Fruit fly (Drosophila melanogaster) whole organism, embryonic: Measurements from ENCODE around the gene Fbp2.

ENCODE experiments used
- Adf1 ChIP-seq: fragments of 200-800 bp; sonication (Bioruptor generic); IDR thresholded peaks from 2 replicates; pipeline ENCODE4 v1.3.6; 2022; ENCODE audit warnings: missing biosample characterization, missing genetic modification characterization
- B-H2 ChIP-seq: fragments of 200-800 bp; sonication (Bioruptor generic); optimal IDR thresholded peaks from 2 replicates; lab custom pipeline; 2018; ENCODE audit warnings: missing biosample characterization, mild to moderate bottlenecking, missing genetic modification characterization
- Bgb ChIP-seq: fragments of 200-800 bp; sonication (Bioruptor generic); IDR thresholded peaks from 2 replicates; pipeline ENCODE4 v1.3.6; 2022; ENCODE audit warnings: missing biosample characterization, missing genetic modification characterization; ENCODE audit not compliant: partially characterized antibody
- CG10366 ChIP-seq: fragments of 200-800 bp; sonication (Bioruptor generic); IDR thresholded peaks from 2 replicates; pipeline ENCODE4 v1.3.6; 2022; ENCODE audit warnings: missing biosample characterization, missing genetic modification characterization
- CG11093 ChIP-seq: fragments of 200-800 bp; sonication (Bioruptor generic); IDR thresholded peaks from 3 replicates; pipeline ENCODE4 v1.3.6; 2022; ENCODE audit warnings: missing biosample characterization, missing genetic modification characterization
- CG12942 ChIP-seq: fragments of 200-800 bp; sonication (Bioruptor generic); optimal IDR thresholded peaks from 3 replicates; lab custom pipeline; 2016; ENCODE audit warnings: missing biosample characterization, missing genetic modification characterization
- CG14441 ChIP-seq: fragments of 200-800 bp; sonication (Bioruptor generic); IDR thresholded peaks from 2 replicates; pipeline ENCODE4 v1.3.6; 2022; ENCODE audit warnings: missing biosample characterization, missing genetic modification characterization
- CG17359 ChIP-seq: fragments of 200-800 bp; sonication (Bioruptor generic); optimal IDR thresholded peaks from 3 replicates; lab custom pipeline; 2018; ENCODE audit warnings: missing biosample characterization, mild to moderate bottlenecking, missing genetic modification characterization, moderate library complexity
- CG17568 ChIP-seq: fragments of 200-800 bp; sonication (Bioruptor generic); optimal IDR thresholded peaks from 2 replicates; lab custom pipeline; 2018; ENCODE audit warnings: missing biosample characterization, mild to moderate bottlenecking, missing genetic modification characterization, moderate library complexity
- CG2116 ChIP-seq: fragments of 200-800 bp; sonication (Bioruptor generic); optimal IDR thresholded peaks from 3 replicates; lab custom pipeline; 2018; ENCODE audit warnings: missing biosample characterization, mild to moderate bottlenecking, missing genetic modification characterization
- CG30020 ChIP-seq: fragments of 200-800 bp; optimal IDR thresholded peaks from 2 replicates; lab custom pipeline; 2019; ENCODE audit warnings: missing biosample characterization, mild to moderate bottlenecking, missing genetic modification characterization, moderate library complexity
- CG32532 ChIP-seq: fragments of 200-800 bp; sonication (Bioruptor generic); IDR thresholded peaks from 2 replicates; pipeline ENCODE4 v1.3.6; 2022; ENCODE audit warnings: missing biosample characterization, missing genetic modification characterization
- CG34376 ChIP-seq: fragments of 200-800 bp; sonication (Bioruptor generic); optimal IDR thresholded peaks from 2 replicates; lab custom pipeline; 2018; ENCODE audit warnings: missing biosample characterization, mild to moderate bottlenecking, missing genetic modification characterization
- CG34422 ChIP-seq: fragments of 200-800 bp; sonication (Bioruptor generic); IDR thresholded peaks from 3 replicates; pipeline ENCODE4 v1.3.6; 2022; ENCODE audit warnings: missing biosample characterization, missing genetic modification characterization
- CG4854 ChIP-seq: fragments of 200-800 bp; sonication (Bioruptor generic); optimal IDR thresholded peaks from 2 replicates; lab custom pipeline; 2016; ENCODE audit warnings: missing biosample characterization, missing genetic modification characterization, inconsistent platforms
- CG6175 ChIP-seq: fragments of 200-800 bp; sonication (Bioruptor generic); IDR thresholded peaks from 3 replicates; pipeline ENCODE4 v1.3.6; 2022; ENCODE audit warnings: missing biosample characterization, missing genetic modification characterization
- CG6765 ChIP-seq: fragments of 200-800 bp; sonication (Bioruptor generic); optimal IDR thresholded peaks from 3 replicates; lab custom pipeline; 2017; ENCODE audit warnings: missing biosample characterization, mild to moderate bottlenecking, missing genetic modification characterization
- CG7556 ChIP-seq: fragments of 200-800 bp; sonication (Bioruptor generic); optimal IDR thresholded peaks from 2 replicates; lab custom pipeline; 2017; ENCODE audit warnings: missing biosample characterization, mild to moderate bottlenecking, missing genetic modification characterization
- CG8290 ChIP-seq, 3 experiments: fragments of 200-800 bp; sonication (Bioruptor generic); optimal IDR thresholded peaks; 2 replicates each; lab custom pipeline; 2016 to 2019; ENCODE audit warnings: missing biosample characterization in 3 of 3, missing genetic modification characterization in 3 of 3, mild to moderate bottlenecking in 2 of 3, moderate library complexity in 1 of 3
- Camta ChIP-seq: fragments of 200-800 bp; sonication (Bioruptor generic); optimal IDR thresholded peaks from 2 replicates; lab custom pipeline; 2016; ENCODE audit warnings: missing biosample characterization, missing genetic modification characterization
- D ChIP-seq, 2 experiments: fragments of 200-800 bp in 1 of 2; fragments of >200 bp in 1 of 2; sonication (Bioruptor generic) in 1 of 2; optimal IDR thresholded peaks; 2 replicates in 1 of 2; 3 replicates in 1 of 2; lab custom pipeline; 2017; ENCODE audit warnings: mild to moderate bottlenecking in 1 of 2, missing biosample characterization in 1 of 2, missing genetic modification characterization in 1 of 2, missing genetic modification reagents in 1 of 2
- D19A ChIP-seq: fragments of 200-800 bp; optimal IDR thresholded peaks from 3 replicates; lab custom pipeline; 2019; ENCODE audit warnings: missing biosample characterization, mild to moderate bottlenecking, missing genetic modification characterization, moderate library complexity
- H2.0 ChIP-seq: fragments of 200-800 bp; sonication (Bioruptor generic); IDR thresholded peaks from 2 replicates; pipeline ENCODE4 v1.3.6; 2022; ENCODE audit warnings: missing biosample characterization, missing genetic modification characterization
- HHEX ChIP-seq: fragments of 200-800 bp; sonication (Bioruptor generic); optimal IDR thresholded peaks from 3 replicates; lab custom pipeline; 2017; ENCODE audit warnings: missing biosample characterization, mild to moderate bottlenecking, missing genetic modification characterization, missing genetic modification reagents
- Meics ChIP-seq: fragments of 200-800 bp; sonication (Bioruptor generic); optimal IDR thresholded peaks from 2 replicates; lab custom pipeline; 2017; ENCODE audit warnings: missing biosample characterization, mild to moderate bottlenecking, missing genetic modification characterization
- Poxn ChIP-seq: fragments of 200-800 bp; sonication (Bioruptor generic); IDR thresholded peaks from 2 replicates; pipeline ENCODE4 v1.3.6; 2022; ENCODE audit warnings: missing biosample characterization, missing genetic modification characterization
- Sry-δ ChIP-seq: fragments of 200-800 bp; sonication (Bioruptor generic); optimal IDR thresholded peaks from 2 replicates; lab custom pipeline; 2016; ENCODE audit warnings: missing biosample characterization, missing genetic modification characterization
- Taf1 ChIP-seq: fragments of 200-800 bp; sonication (Bioruptor generic); IDR thresholded peaks from 2 replicates; pipeline ENCODE4 v1.3.6; 2022; ENCODE audit warnings: missing biosample characterization, missing genetic modification characterization
- abd-A ChIP-seq: fragments of 200-800 bp; sonication (Bioruptor generic); optimal IDR thresholded peaks from 3 replicates; lab custom pipeline; 2019; ENCODE audit warnings: missing biosample characterization, mild to moderate bottlenecking, missing genetic modification characterization, moderate library complexity
- amos ChIP-seq: fragments of 200-800 bp; sonication (Bioruptor generic); IDR thresholded peaks from 2 replicates; pipeline ENCODE4 v1.3.6; 2022; ENCODE audit warnings: missing biosample characterization, missing genetic modification characterization; ENCODE audit not compliant: partially characterized antibody
- aop ChIP-seq: fragments of 200-800 bp; sonication (Bioruptor generic); IDR thresholded peaks from 2 replicates; pipeline ENCODE4 v1.3.6; 2022; ENCODE audit warnings: missing biosample characterization, missing genetic modification characterization
- ci ChIP-seq: fragments of 200-800 bp; sonication (Bioruptor generic); IDR thresholded peaks from 3 replicates; pipeline ENCODE4 v1.3.6; 2022; ENCODE audit warnings: missing biosample characterization, missing genetic modification characterization
- crc ChIP-seq: fragments of 200-800 bp; sonication (Bioruptor generic); optimal IDR thresholded peaks from 2 replicates; lab custom pipeline; 2016; ENCODE audit warnings: missing biosample characterization, missing genetic modification characterization
- dan ChIP-seq: fragments of 200-800 bp; sonication (Bioruptor generic); IDR thresholded peaks from 2 replicates; pipeline ENCODE4 v1.3.6; 2022; ENCODE audit warnings: missing biosample characterization, missing genetic modification characterization
- dmrt11E ChIP-seq: fragments of 200-800 bp; sonication (Bioruptor generic); optimal IDR thresholded peaks from 3 replicates; lab custom pipeline; 2018; ENCODE audit warnings: missing biosample characterization, mild to moderate bottlenecking, missing genetic modification characterization, moderate library complexity
- esg ChIP-seq: fragments of 200-800 bp; sonication (Bioruptor generic); conservative IDR thresholded peaks from 2 replicates; pipeline ENCODE4 v1.3.6; 2022; ENCODE audit warnings: missing biosample characterization, missing genetic modification characterization
- ftz-f1 ChIP-seq: fragments of 200-800 bp; sonication (Bioruptor generic); optimal IDR thresholded peaks from 2 replicates; lab custom pipeline; 2016; ENCODE audit warnings: missing biosample characterization, missing genetic modification characterization
- gcm2 ChIP-seq: fragments of 200-800 bp; sonication (Bioruptor generic); optimal IDR thresholded peaks from 2 replicates; lab custom pipeline; 2016; ENCODE audit warnings: missing biosample characterization, missing genetic modification characterization
- gsb-n ChIP-seq: fragments of 200-800 bp; sonication (Bioruptor generic); optimal IDR thresholded peaks from 3 replicates; lab custom pipeline; 2018; ENCODE audit warnings: missing biosample characterization, mild to moderate bottlenecking, missing genetic modification characterization
- klu ChIP-seq: fragments of 200-800 bp; sonication (Bioruptor generic); IDR thresholded peaks from 2 replicates; pipeline ENCODE4 v1.3.6; 2022; ENCODE audit warnings: missing biosample characterization, missing genetic modification characterization
- lola ChIP-seq, 3 experiments: fragments of >200 bp in 2 of 3; fragments of 200-800 bp in 1 of 3; sonication (Bioruptor generic) in 1 of 3; optimal IDR thresholded peaks; 2 replicates each; lab custom pipeline; 2017 to 2019; ENCODE audit warnings: missing biosample characterization in 3 of 3, missing genetic modification characterization in 3 of 3, mild to moderate bottlenecking in 1 of 3, moderate library complexity in 1 of 3
- nmo ChIP-seq: fragments of 200-800 bp; sonication (Bioruptor generic); optimal IDR thresholded peaks from 2 replicates; lab custom pipeline; 2018; ENCODE audit warnings: missing biosample characterization, mild to moderate bottlenecking, missing genetic modification characterization, moderate library complexity
- pfk ChIP-seq: fragments of 200-800 bp; sonication (Bioruptor generic); optimal IDR thresholded peaks from 2 replicates; lab custom pipeline; 2018; ENCODE audit warnings: missing biosample characterization, mild to moderate bottlenecking, missing genetic modification characterization, moderate library complexity
- pnt ChIP-seq: fragments of 200-800 bp; sonication (Bioruptor generic); optimal IDR thresholded peaks from 3 replicates; lab custom pipeline; 2016; ENCODE audit warnings: missing biosample characterization, missing genetic modification characterization
- psq ChIP-seq: fragments of 200-800 bp; sonication (Bioruptor generic); optimal IDR thresholded peaks from 2 replicates; lab custom pipeline; 2017; ENCODE audit warnings: missing biosample characterization, missing genetic modification characterization
- sens ChIP-seq: fragments of 200-800 bp; sonication (Bioruptor generic); peaks from one replicate; lab custom pipeline; 2016; ENCODE audit warnings: missing biosample characterization, missing genetic modification characterization
- sqz ChIP-seq: fragments of 200-800 bp; sonication (Bioruptor generic); optimal IDR thresholded peaks from 3 replicates; lab custom pipeline; 2018; ENCODE audit warnings: missing biosample characterization, mild to moderate bottlenecking, missing genetic modification characterization
- sr ChIP-seq: fragments of 200-800 bp; sonication (Bioruptor generic); IDR thresholded peaks from 3 replicates; pipeline ENCODE4 v1.3.6; 2022; ENCODE audit warnings: missing biosample characterization, missing genetic modification characterization
- stc ChIP-seq: fragments of 200-800 bp; sonication (Bioruptor generic); IDR thresholded peaks from 2 replicates; pipeline ENCODE4 v1.3.6; 2022; ENCODE audit warnings: missing biosample characterization, missing genetic modification characterization
- ttk ChIP-seq: fragments of 200-800 bp; sonication (Bioruptor generic); IDR thresholded peaks from 2 replicates; pipeline ENCODE4 v2.1.2; 2022; ENCODE audit warnings: missing biosample characterization, missing genetic modification characterization

Gene Fbp2

DNA sequence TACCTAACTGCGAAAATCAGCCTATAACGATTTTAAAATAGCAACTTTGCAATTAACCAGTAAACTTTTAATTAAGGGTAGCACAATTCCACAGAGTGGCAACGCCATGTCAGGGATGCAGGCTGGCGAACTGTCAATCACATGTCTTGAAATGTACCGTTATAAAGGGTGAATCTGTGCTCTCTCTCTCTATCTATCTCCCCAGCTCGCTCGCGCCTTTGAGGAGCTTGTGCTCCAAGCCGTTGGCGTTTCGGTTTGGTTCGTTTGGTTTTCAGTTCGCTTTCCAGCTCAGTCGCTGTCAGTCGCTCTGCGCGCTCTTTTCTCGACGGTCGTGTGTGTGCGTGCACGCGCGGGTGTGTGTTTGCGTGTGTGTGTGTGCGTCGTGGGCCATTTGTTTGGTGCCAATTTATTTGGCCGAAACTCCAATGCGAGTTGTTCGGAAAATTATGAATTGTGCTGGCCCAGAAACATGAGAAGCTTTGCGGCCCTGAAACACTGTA lies 10.7 kb downstream of the Fbp2 start, which contains the start of gene numb (continued):
- TF ChIP-seq D19A (tag; lab: Kevin White, UChicago) (no peak), nmo (GFP tag; lab: Kevin White, UChicago) (no peak), Taf1 (no peak), CG7556 (GFP tag; lab: Kevin White, UChicago) (no peak), gcm2 (GFP tag; lab: Kevin White, UChicago) (no peak), ftz-f1 (GFP tag; lab: Kevin White, UChicago) (peak; percentile 9), CG6175 (no peak), Camta (GFP tag; lab: Kevin White, UChicago) (no peak), sr (GFP tag; lab: Robert Waterston, UW) (peak; percentile 58; the same call in 2 of the 3 replicates), aop (no peak), Meics (GFP tag; lab: Kevin White, UChicago) (no peak), CG12942 (GFP tag; lab: Kevin White, UChicago) (no peak), CG17568 (no peak), CG14441 (GFP tag; lab: Robert Waterston, UW) (no peak), Sry-δ (GFP tag; lab: Kevin White, UChicago) (peak; percentile 2), amos (GFP tag; lab: Robert Waterston, UW) (peak; percentile 31; the same call in 1 of the 2 replicates), Bgb (GFP tag; lab: Robert Waterston, UW) (peak; percentile 53), sens (GFP tag; lab: Kevin White, UChicago) (peak; percentile 69), klu (GFP tag; lab: Robert Waterston, UW) (0 out of 2 replicates have a peak, but pooled peaks have one; percentile 30), Poxn (GFP tag; lab: Robert Waterston, UW) (no peak), stc (GFP tag; lab: Robert Waterston, UW) (peak; percentile 16; the same call in 1 of the 2 replicates), CG34376 (GFP tag; lab: Kevin White, UChicago) (peak; percentile 2), D (optimal IDR thresholded peaks at IDR 0.05; lab: Kevin White, UChicago) (no peak), D (GFP tag; optimal IDR thresholded peaks at IDR 0.05; lab: Kevin White, UChicago) (no peak), CG34422 (GFP tag; lab: Robert Waterston, UW) (peak; percentile 56; the same call in 1 of the 3 replicates), lola (GFP tag; optimal IDR thresholded peaks at IDR 0.05; lab: Kevin White, UChicago) (no peak), pnt (GFP tag; lab: Kevin White, UChicago) (no peak), dmrt11E (tag; lab: Kevin White, UChicago) (no peak), psq (GFP tag; lab: Kevin White, UChicago) (no peak), abd-A (peak; percentile 56), CG2116 (GFP tag; lab: Kevin White, UChicago) (peak; percentile 23), CG10366 (GFP tag; lab: Robert Waterston, UW) (no peak), H2.0 (GFP tag; lab: Robert Waterston, UW) (no peak), esg (GFP tag; lab: Robert Waterston, UW) (no peak), CG17359 (tag; lab: Kevin White, UChicago) (no peak), B-H2 (no peak), ci (GFP tag; lab: Robert Waterston, UW) (peak; percentile 71; the same call in 2 of the 3 replicates), CG8290 (GFP tag; optimal IDR thresholded peaks at IDR 0.05; lab: Kevin White, UChicago) (no peak), CG8290 (tag; optimal IDR thresholded peaks at IDR 0.05; lab: Kevin White, UChicago) (peak in 1 of 2 experiments; percentile 49), CG30020 (tag; lab: Kevin White, UChicago) (no peak), crc (GFP tag; lab: Kevin White, UChicago) (no peak), dan (GFP tag; lab: Robert Waterston, UW) (no peak), Adf1 (GFP tag; lab: Robert Waterston, UW) (peak; percentile 50; the same call in 1 of the 2 replicates), pfk (GFP tag; lab: Kevin White, UChicago) (no peak), sqz (GFP tag; lab: Kevin White, UChicago) (no peak), CG4854 (GFP tag; lab: Kevin White, UChicago) (no peak), CG6765 (GFP tag; lab: Kevin White, UChicago) (no peak), gsb-n (tag; lab: Kevin White, UChicago) (no peak), ttk (GFP tag; lab: Robert Waterston, UW) (peak; percentile 55; the same call in 1 of the 2 replicates), CG11093 (GFP tag; lab: Robert Waterston, UW) (0 out of 3 replicates have a peak, but pooled peaks have one; percentile 24), HHEX (GFP tag; lab: Kevin White, UChicago) (peak; percentile 16), CG32532 (peak; percentile 39)
